Worm (Caenorhabditis elegans) whole organism, mixed stage, embryonic: ENCODE measurements around the gene ain-1.
A peak's percentile ranks its signal among the peaks of the same experiment; 100 is the strongest.

ENCODE experiments used
- M03D4.4 ChIP-seq: sonication (generic microtip); optimal IDR thresholded peaks from 2 replicates; lab custom pipeline; 2017; ENCODE audit warnings: mild to moderate bottlenecking, missing genetic modification characterization, missing compliant biosample characterization
- bed-3 ChIP-seq: fragments of 200-800 bp; sonication (Bioruptor generic); optimal IDR thresholded peaks from 3 replicates; lab custom pipeline; 2018; ENCODE audit warnings: mild to moderate bottlenecking, missing genetic modification characterization, moderate library complexity, missing compliant biosample characterization
- blmp-1 ChIP-seq: fragments of 150-350 bp; optimal IDR thresholded peaks from 2 replicates; lab custom pipeline; 2014; ENCODE audit warnings: missing biosample characterization, missing genetic modification characterization
- ceh-39 ChIP-seq: fragments of 150-350 bp; optimal IDR thresholded peaks from 2 replicates; lab custom pipeline; 2014; ENCODE audit warnings: missing biosample characterization, missing genetic modification characterization
- ceh-43 ChIP-seq: fragments of 200-800 bp; sonication (Bioruptor generic); optimal IDR thresholded peaks from 2 replicates; lab custom pipeline; 2018; ENCODE audit warnings: mild to moderate bottlenecking, missing genetic modification characterization, moderate library complexity, missing compliant biosample characterization
- ceh-83 ChIP-seq: fragments of 200-800 bp; sonication (Bioruptor generic); optimal IDR thresholded peaks from 2 replicates; lab custom pipeline; 2018; ENCODE audit warnings: mild to moderate bottlenecking, missing genetic modification characterization, missing compliant biosample characterization
- ces-1 ChIP-seq: fragments of 150-350 bp; optimal IDR thresholded peaks from 2 replicates; lab custom pipeline; 2014; ENCODE audit warnings: missing biosample characterization, missing genetic modification reagents, missing genetic modification characterization
- cnd-1 ChIP-seq: fragments of 200-800 bp; sonication (Bioruptor generic); optimal IDR thresholded peaks from 2 replicates; lab custom pipeline; 2018; ENCODE audit warnings: mild to moderate bottlenecking, missing genetic modification characterization, missing compliant biosample characterization
- drap-1 ChIP-seq: fragments of 200-800 bp; sonication (Bioruptor generic); optimal IDR thresholded peaks from 3 replicates; lab custom pipeline; 2018; ENCODE audit warnings: mild to moderate bottlenecking, missing genetic modification characterization, missing compliant biosample characterization
- elt-1 ChIP-seq: sonication (generic microtip); optimal IDR thresholded peaks from 2 replicates; lab custom pipeline; 2017; ENCODE audit warnings: missing genetic modification characterization, mild to moderate bottlenecking, missing compliant biosample characterization, antibody characterized with exemption, moderate library complexity, borderline replicate concordance; ENCODE audit not compliant: insufficient read depth
- elt-3 ChIP-seq: fragments of 150-350 bp; optimal IDR thresholded peaks from 2 replicates; lab custom pipeline; 2014; ENCODE audit warnings: missing biosample characterization, missing genetic modification characterization
- flh-1 ChIP-seq: fragments of 200-800 bp; sonication (Bioruptor generic); optimal IDR thresholded peaks from 2 replicates; lab custom pipeline; 2018; ENCODE audit warnings: mild to moderate bottlenecking, missing genetic modification characterization, moderate library complexity, missing compliant biosample characterization
- ham-2 ChIP-seq: fragments of 200-800 bp; sonication (Bioruptor generic); optimal IDR thresholded peaks from 2 replicates; lab custom pipeline; 2018; ENCODE audit warnings: mild to moderate bottlenecking, missing genetic modification characterization, missing compliant biosample characterization
- hlh-1 ChIP-seq: fragments of 150-350 bp; optimal IDR thresholded peaks from 2 replicates; lab custom pipeline; 2014; ENCODE audit warnings: missing biosample characterization, missing genetic modification reagents, missing genetic modification characterization
- lin-32 ChIP-seq: fragments of 200-800 bp; sonication (Bioruptor generic); optimal IDR thresholded peaks from 2 replicates; lab custom pipeline; 2018; ENCODE audit warnings: mild to moderate bottlenecking, missing genetic modification characterization, missing compliant biosample characterization
- mab-5 ChIP-seq: fragments of 150-350 bp; optimal IDR thresholded peaks from 2 replicates; lab custom pipeline; 2014; ENCODE audit warnings: missing biosample characterization, missing genetic modification characterization
- mep-1 ChIP-seq: fragments of 150-350 bp; optimal IDR thresholded peaks from 2 replicates; lab custom pipeline; 2017; ENCODE audit warnings: missing biosample characterization, missing genetic modification reagents, missing genetic modification characterization, inconsistent platforms
- mls-2 ChIP-seq: sonication (generic microtip); optimal IDR thresholded peaks from 2 replicates; lab custom pipeline; 2016; ENCODE audit warnings: mild to moderate bottlenecking, missing genetic modification characterization, moderate library complexity, missing compliant biosample characterization
- nhr-12 ChIP-seq: fragments of 150-350 bp; optimal IDR thresholded peaks from 2 replicates; lab custom pipeline; 2014; ENCODE audit warnings: missing biosample characterization, missing genetic modification characterization
- nhr-2 ChIP-seq: fragments of 150-350 bp; optimal IDR thresholded peaks from 2 replicates; lab custom pipeline; 2014; ENCODE audit warnings: missing biosample characterization, missing genetic modification characterization
- nhr-237 ChIP-seq: fragments of 150-350 bp; optimal IDR thresholded peaks from 2 replicates; lab custom pipeline; 2014; ENCODE audit warnings: missing biosample characterization, missing genetic modification characterization
- nhr-76 ChIP-seq: sonication (generic microtip); optimal IDR thresholded peaks from 2 replicates; lab custom pipeline; 2017; ENCODE audit warnings: missing biosample characterization, missing genetic modification characterization
- pha-4 ChIP-seq: fragments of 150-350 bp; optimal IDR thresholded peaks from 2 replicates; lab custom pipeline; 2018; ENCODE audit warnings: missing biosample characterization, missing genetic modification reagents, missing genetic modification characterization
- sem-2 ChIP-seq: fragments of 200-800 bp; sonication (Bioruptor generic); optimal IDR thresholded peaks from 2 replicates; lab custom pipeline; 2018; ENCODE audit warnings: mild to moderate bottlenecking, missing genetic modification characterization, missing compliant biosample characterization
- snpc-4 ChIP-seq: fragments of 150-350 bp; optimal IDR thresholded peaks from 2 replicates; lab custom pipeline; 2014; ENCODE audit warnings: missing biosample characterization, missing genetic modification characterization
- sptf-1 ChIP-seq: sonication (generic microtip); optimal IDR thresholded peaks from 2 replicates; lab custom pipeline; 2017; ENCODE audit warnings: mild to moderate bottlenecking, missing genetic modification characterization, moderate library complexity, missing compliant biosample characterization
- tbx-8 ChIP-seq: fragments of 200-800 bp; sonication (Bioruptor generic); optimal IDR thresholded peaks from 2 replicates; lab custom pipeline; 2018; ENCODE audit warnings: mild to moderate bottlenecking, missing genetic modification characterization, moderate library complexity, missing compliant biosample characterization
- unc-120 ChIP-seq: sonication (generic microtip); optimal IDR thresholded peaks from 2 replicates; lab custom pipeline; 2017; ENCODE audit warnings: missing genetic modification characterization, missing compliant biosample characterization; ENCODE audit not compliant: poor library complexity, severe bottlenecking
- unc-39 ChIP-seq: fragments of 150-350 bp; optimal IDR thresholded peaks from 2 replicates; lab custom pipeline; 2014; ENCODE audit warnings: missing biosample characterization, missing genetic modification characterization
- unc-62 ChIP-seq: fragments of 150-350 bp; optimal IDR thresholded peaks from 2 replicates; lab custom pipeline; 2014; ENCODE audit warnings: missing biosample characterization, missing genetic modification reagents, missing genetic modification characterization
- ztf-11 ChIP-seq: fragments of 150-350 bp; optimal IDR thresholded peaks from 2 replicates; lab custom pipeline; 2014; ENCODE audit warnings: missing biosample characterization, missing genetic modification characterization

ain-1 gene

ce11 chrX:16604096-16604495 lies 9.2 kb upstream of the ain-1 start:
- TF ChIP-seq lin-32 (GFP tag; lab: Kevin White, UChicago) (no peak), ztf-11 (tag; lab: Kevin White, UChicago) (no peak), unc-39 (tag; lab: Kevin White, UChicago) (no peak), elt-3 (tag; lab: Kevin White, UChicago) (no peak), mep-1 (tag; lab: Kevin White, UChicago) (no peak)
- TF ChIP-seq, all 35 proteins: peak for 0

ce11 chrX:16604566-16604965 lies 8.7 kb upstream of the ain-1 start:
- no peak for TF ChIP-seq hlh-1 (tag; lab: Kevin White, UChicago)
- peak; percentile 66 for TF ChIP-seq unc-120 (tag; lab: Kevin White, UChicago)
- peak; percentile 81 for TF ChIP-seq sptf-1
- no peak for TF ChIP-seq elt-1 (tag; lab: Kevin White, UChicago)
- peak; percentile 80 for TF ChIP-seq M03D4.4 (tag; lab: Kevin White, UChicago)
- peak; percentile 80 for TF ChIP-seq drap-1 (GFP tag; lab: Kevin White, UChicago)
- TF ChIP-seq sem-2 (GFP tag; lab: Kevin White, UChicago): peak; percentile 33
- peak; percentile 72 for TF ChIP-seq ceh-43
- TF ChIP-seq nhr-237 (tag; lab: Kevin White, UChicago): no peak
- peak; percentile 20 for TF ChIP-seq cnd-1 (tag; lab: Kevin White, UChicago)
- TF ChIP-seq unc-39 (tag; lab: Kevin White, UChicago): no peak
- TF ChIP-seq nhr-12 (tag; lab: Kevin White, UChicago): no peak
- TF ChIP-seq nhr-2 (tag; lab: Kevin White, UChicago): no peak
- TF ChIP-seq bed-3 (GFP tag; lab: Kevin White, UChicago): peak; percentile 68
- no peak for TF ChIP-seq mep-1 (tag; lab: Kevin White, UChicago)
- TF ChIP-seq lin-32 (GFP tag; lab: Kevin White, UChicago): peak; percentile 44
- no peak for TF ChIP-seq mab-5 (tag; lab: Kevin White, UChicago)
- TF ChIP-seq ces-1 (GFP tag; lab: Kevin White, UChicago): peak; percentile 38
- peak; percentile 61 for TF ChIP-seq mls-2 (tag; lab: Kevin White, UChicago)
- TF ChIP-seq unc-62 (GFP tag; lab: Kevin White, UChicago): no peak
- no peak for TF ChIP-seq nhr-76 (tag; lab: Kevin White, UChicago)
- TF ChIP-seq flh-1 (GFP tag; lab: Kevin White, UChicago): no peak
- peak; percentile 41 for TF ChIP-seq tbx-8 (GFP tag; lab: Kevin White, UChicago)
- peak; percentile 29 for TF ChIP-seq ham-2 (GFP tag; lab: Kevin White, UChicago)
- TF ChIP-seq ceh-83: peak; percentile 79
- TF ChIP-seq, all 35 proteins: peak for 14

ce11 chrX:16607128-16607527 lies 6.1 kb upstream of the ain-1 start:
- TF ChIP-seq ceh-43: no peak
- no peak for TF ChIP-seq lin-32 (GFP tag; lab: Kevin White, UChicago)
- TF ChIP-seq unc-39 (tag; lab: Kevin White, UChicago): no peak
- no peak for TF ChIP-seq unc-62 (GFP tag; lab: Kevin White, UChicago)
- no peak for TF ChIP-seq ceh-83
- TF ChIP-seq blmp-1 (tag; lab: Kevin White, UChicago): no peak
- no peak for TF ChIP-seq snpc-4 (tag; lab: Kevin White, UChicago)
- no peak for TF ChIP-seq ces-1 (GFP tag; lab: Kevin White, UChicago)
- no peak for TF ChIP-seq nhr-237 (tag; lab: Kevin White, UChicago)
- TF ChIP-seq drap-1 (GFP tag; lab: Kevin White, UChicago): no peak
- TF ChIP-seq unc-120 (tag; lab: Kevin White, UChicago): no peak
- no peak for TF ChIP-seq mls-2 (tag; lab: Kevin White, UChicago)
- no peak for TF ChIP-seq mep-1 (tag; lab: Kevin White, UChicago)
- no peak for TF ChIP-seq nhr-12 (tag; lab: Kevin White, UChicago)
- TF ChIP-seq tbx-8 (GFP tag; lab: Kevin White, UChicago): no peak

DNA sequence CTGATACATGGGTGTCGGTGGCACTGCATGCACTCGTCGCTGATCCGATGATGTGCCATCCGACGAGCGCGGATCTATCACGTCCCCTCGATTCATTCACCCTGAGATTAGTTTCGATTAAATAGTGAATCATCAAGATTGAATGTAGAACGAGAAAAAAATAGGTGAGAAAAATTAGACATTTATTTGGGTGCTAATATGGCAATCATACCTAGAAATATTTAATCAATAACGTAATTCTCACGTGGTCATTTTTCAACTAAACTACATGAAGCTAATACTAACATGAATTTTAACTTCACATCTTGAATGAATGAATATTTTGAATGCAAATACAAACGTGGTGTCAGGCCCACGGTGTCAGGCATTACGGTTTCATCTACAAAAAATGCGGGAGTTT lies 3.8 kb upstream of the ain-1 start, which contains the start of gene F59C12.3:
TSS of gene F59C12.3 (minus strand) at position 101 of the 400 bp plus-strand sequence.
- no peak for TF ChIP-seq cnd-1 (tag; lab: Kevin White, UChicago)
- TF ChIP-seq ceh-83: no peak
- no peak for TF ChIP-seq ztf-11 (tag; lab: Kevin White, UChicago)
- TF ChIP-seq pha-4 (tag; lab: Kevin White, UChicago): no peak
- no peak for TF ChIP-seq M03D4.4 (tag; lab: Kevin White, UChicago)
- TF ChIP-seq snpc-4 (tag; lab: Kevin White, UChicago): no peak
- no peak for TF ChIP-seq ham-2 (GFP tag; lab: Kevin White, UChicago)
- TF ChIP-seq ceh-39 (tag; lab: Kevin White, UChicago): no peak
- TF ChIP-seq mep-1 (tag; lab: Kevin White, UChicago): no peak
- TF ChIP-seq sem-2 (GFP tag; lab: Kevin White, UChicago): no peak
- TF ChIP-seq sptf-1: no peak
- TF ChIP-seq nhr-2 (tag; lab: Kevin White, UChicago): no peak
- TF ChIP-seq mls-2 (tag; lab: Kevin White, UChicago): no peak
- no peak for TF ChIP-seq unc-120 (tag; lab: Kevin White, UChicago)
- TF ChIP-seq ceh-43: no peak
- TF ChIP-seq nhr-237 (tag; lab: Kevin White, UChicago): no peak
- TF ChIP-seq, all 35 proteins: peak for 0
